Fruit fly (Drosophila melanogaster) whole organism, pupa: ENCODE measurements around the gene Cpr78Cb.

Source experiments
- CG10348 ChIP-seq: fragments of 200-800 bp; sonication (Bioruptor generic); IDR thresholded peaks from 2 replicates; pipeline ENCODE4 v1.3.6; 2022; ENCODE audit warnings: missing biosample characterization, missing genetic modification characterization
- CG13204 ChIP-seq: fragments of 200-800 bp; sonication (Bioruptor generic); optimal IDR thresholded peaks from 2 replicates; lab custom pipeline; 2018; ENCODE audit warnings: missing biosample characterization, mild to moderate bottlenecking, missing genetic modification characterization, moderate library complexity
- CG15710 ChIP-seq: fragments of 200-800 bp; sonication (Bioruptor generic); optimal IDR thresholded peaks from 2 replicates; lab custom pipeline; 2018; ENCODE audit warnings: missing biosample characterization, mild to moderate bottlenecking, missing genetic modification characterization, moderate library complexity
- CG17806 ChIP-seq: fragments of 200-800 bp; sonication (Bioruptor generic); optimal IDR thresholded peaks from 2 replicates; lab custom pipeline; 2018; ENCODE audit warnings: missing biosample characterization, mild to moderate bottlenecking, missing genetic modification characterization, moderate library complexity
- CG32121 ChIP-seq: fragments of 200-800 bp; sonication (Bioruptor generic); IDR thresholded peaks from 2 replicates; pipeline ENCODE4 v1.3.6; 2022; ENCODE audit warnings: missing biosample characterization, missing genetic modification characterization
- CG34367 ChIP-seq: fragments of 200-800 bp; sonication (Bioruptor generic); optimal IDR thresholded peaks from 2 replicates; lab custom pipeline; 2018; ENCODE audit warnings: missing biosample characterization, mild to moderate bottlenecking, missing genetic modification characterization
- CG8159 ChIP-seq: fragments of 200-800 bp; sonication (Bioruptor generic); optimal IDR thresholded peaks from 3 replicates; lab custom pipeline; 2018; ENCODE audit warnings: missing biosample characterization, mild to moderate bottlenecking, missing genetic modification characterization, moderate library complexity
- EcR ChIP-seq: fragments of 200-800 bp; sonication (Bioruptor generic); optimal IDR thresholded peaks from 3 replicates; lab custom pipeline; 2019; ENCODE audit warnings: missing biosample characterization, missing genetic modification characterization, mild to moderate bottlenecking, moderate library complexity, missing genetic modification reagents
- Ets98B ChIP-seq: fragments of 200-800 bp; sonication (Bioruptor generic); IDR thresholded peaks from 2 replicates; pipeline ENCODE4 v1.3.6; 2022; ENCODE audit warnings: missing biosample characterization, missing genetic modification characterization
- rn ChIP-seq: fragments of 200-800 bp; sonication (Bioruptor generic); IDR thresholded peaks from 2 replicates; pipeline ENCODE4 v1.3.6; 2022; ENCODE audit warnings: missing biosample characterization, missing genetic modification characterization

dm6 chr3L:21292700-21293099, 1.6 kb upstream of the Cpr78Cb start, which contains the start of gene Cpr78Ca:
- TF ChIP-seq rn (GFP tag; lab: Robert Waterston, UW) (no peak), CG34367 (tag; lab: Kevin White, UChicago) (no peak), CG8159 (tag; lab: Kevin White, UChicago) (no peak), Ets98B (GFP tag; lab: Robert Waterston, UW) (no peak), CG10348 (GFP tag; lab: Robert Waterston, UW) (no peak), CG32121 (GFP tag; lab: Robert Waterston, UW) (no peak), CG17806 (tag; lab: Kevin White, UChicago) (no peak), EcR (GFP tag; lab: Kevin White, UChicago) (no peak), CG13204 (GFP tag; lab: Kevin White, UChicago) (no peak), CG15710 (tag; lab: Kevin White, UChicago) (no peak)
